Fruit fly (Drosophila melanogaster) whole organism: ENCODE results near the gene CG1636.

Experiments
- CG8478 ChIP-seq: fragments of >200 bp; optimal IDR thresholded peaks from 2 replicates; lab custom pipeline; 2018; ENCODE audit warnings: inconsistent platforms
- Dll ChIP-seq: fragments of >200 bp; optimal IDR thresholded peaks from 2 replicates; lab custom pipeline; 2017
- EcR ChIP-seq, 2 experiments: fragments of >200 bp; optimal IDR thresholded peaks; 2 replicates each; lab custom pipeline; 2017; ENCODE audit warnings: missing biosample characterization in 2 of 2, missing genetic modification characterization in 2 of 2, missing genetic modification reagents in 2 of 2
- pan ChIP-seq: fragments of >200 bp; optimal IDR thresholded peaks from 2 replicates; lab custom pipeline; 2017
- psq ChIP-seq: fragments of >200 bp; optimal IDR thresholded peaks from 2 replicates; lab custom pipeline; 2017
- usp ChIP-seq: fragments of >200 bp; optimal IDR thresholded peaks from 2 replicates; lab custom pipeline; 2017; ENCODE audit warnings: missing biosample characterization, missing genetic modification characterization, mixed read lengths

Gene CG1636

dm6 chrX:8252284-8252886 is 20.8 kb upstream of the CG1636 start, which contains the start of gene CG1632:
TSS of gene CG1632 (plus strand) at chrX:8252670.
- no peak for TF ChIP-seq pan (lab: Kevin White, UChicago)
- no peak for TF ChIP-seq psq
- no peak for TF ChIP-seq usp
- TF ChIP-seq Dll (lab: Kevin White, UChicago) = no peak
- no peak for TF ChIP-seq CG8478 (lab: Kevin White, UChicago)
- TF ChIP-seq EcR (GFP tag; optimal IDR thresholded peaks at IDR 0.05; lab: Kevin White, UChicago) = no peak

dm6 chrX:8254739-8255326 is 18.4 kb upstream of the CG1636 start:
- no peak for TF ChIP-seq usp
- TF ChIP-seq EcR (GFP tag; optimal IDR thresholded peaks at IDR 0.05; lab: Kevin White, UChicago) = no peak
- TF ChIP-seq pan (lab: Kevin White, UChicago) = no peak
- TF ChIP-seq psq = no peak
- no peak for TF ChIP-seq CG8478 (lab: Kevin White, UChicago)
- TF ChIP-seq Dll (lab: Kevin White, UChicago) = no peak

dm6 chrX:8258281-8258802 is 14.9 kb upstream of the CG1636 start:
- TF ChIP-seq EcR (GFP tag; optimal IDR thresholded peaks at IDR 0.05; lab: Kevin White, UChicago) = no peak
- no peak for TF ChIP-seq pan (lab: Kevin White, UChicago)
- TF ChIP-seq Dll (lab: Kevin White, UChicago) = no peak
- TF ChIP-seq usp = no peak
- no peak for TF ChIP-seq CG8478 (lab: Kevin White, UChicago)

- no peak for TF ChIP-seq CG8478 (lab: Kevin White, UChicago)
These were observed 13.3 kb upstream of the CG1636 start for dm6 chrX:8259881-8260280.

dm6 chrX:8263236-8263635 is 10.0 kb upstream of the CG1636 start:
- TF ChIP-seq Dll (lab: Kevin White, UChicago) (no peak), psq (no peak), EcR (GFP tag; optimal IDR thresholded peaks at IDR 0.05; lab: Kevin White, UChicago) (no peak), pan (lab: Kevin White, UChicago) (no peak), usp (no peak), CG8478 (lab: Kevin White, UChicago) (no peak)

dm6 chrX:8265261-8265660 is 8.0 kb upstream of the CG1636 start:
- TF ChIP-seq usp = no peak
- no peak for TF ChIP-seq psq
- no peak for TF ChIP-seq Dll (lab: Kevin White, UChicago)
- no peak for TF ChIP-seq EcR (GFP tag; optimal IDR thresholded peaks at IDR 0.05; lab: Kevin White, UChicago)
- TF ChIP-seq pan (lab: Kevin White, UChicago) = no peak
- no peak for TF ChIP-seq CG8478 (lab: Kevin White, UChicago)

- TF ChIP-seq EcR (GFP tag; optimal IDR thresholded peaks at IDR 0.05; lab: Kevin White, UChicago) (no peak), psq (no peak), Dll (lab: Kevin White, UChicago) (no peak), usp (no peak), pan (lab: Kevin White, UChicago) (no peak), CG8478 (lab: Kevin White, UChicago) (no peak)
These were observed 1.7 kb upstream of the CG1636 start, which contains the start of gene Corp for dm6 chrX:8271363-8272061. TSS of gene Corp (minus strand) at chrX:8271409.

dm6 chrX:8273799-8274484 is 730 bp downstream of the CG1636 start, which contains the start of gene CG15343:
TSS of gene CG15343 (minus strand) at chrX:8273806.
- no peak for TF ChIP-seq Dll (lab: Kevin White, UChicago)
- no peak for TF ChIP-seq pan (lab: Kevin White, UChicago)
- TF ChIP-seq psq = no peak
- TF ChIP-seq CG8478 (lab: Kevin White, UChicago) = no peak
- TF ChIP-seq usp = no peak
- no peak for TF ChIP-seq EcR (GFP tag; optimal IDR thresholded peaks at IDR 0.05; lab: Kevin White, UChicago)

- TF ChIP-seq EcR (GFP tag; optimal IDR thresholded peaks at IDR 0.05; lab: Kevin White, UChicago) (no peak), CG8478 (lab: Kevin White, UChicago) (no peak), psq (no peak), pan (lab: Kevin White, UChicago) (no peak), usp (no peak), Dll (lab: Kevin White, UChicago) (no peak)
These were observed 11.8 kb downstream of the CG1636 start for dm6 chrX:8285052-8285451.

dm6 chrX:8286859-8287258 is 13.6 kb downstream of the CG1636 start:
- TF ChIP-seq Dll (lab: Kevin White, UChicago) (no peak), psq (no peak), CG8478 (lab: Kevin White, UChicago) (no peak), usp (no peak), pan (lab: Kevin White, UChicago) (no peak), EcR (GFP tag; optimal IDR thresholded peaks at IDR 0.05; lab: Kevin White, UChicago) (no peak)

dm6 chrX:8294493-8295337 is 21.5 kb downstream of the CG1636 start:
- TF ChIP-seq usp (no peak), EcR (GFP tag; optimal IDR thresholded peaks at IDR 0.05; lab: Kevin White, UChicago) (peak; percentile 58 to 65)
